Worm (Caenorhabditis elegans) whole organism, L3 larva: ENCODE data around the gene F40F9.10.

Experiments
- R02D3.7 ChIP-seq: fragments of 150-350 bp; optimal IDR thresholded peaks from 2 replicates; lab custom pipeline; 2014; ENCODE audit warnings: missing biosample characterization, missing genetic modification characterization
- aly-2 ChIP-seq: fragments of 150-350 bp; optimal IDR thresholded peaks from 2 replicates; lab custom pipeline; 2014; ENCODE audit warnings: missing biosample characterization, missing genetic modification characterization
- ama-1 ChIP-seq: fragments of 150-350 bp; optimal IDR thresholded peaks from 2 replicates; lab custom pipeline; 2018
- ceh-16 ChIP-seq: sonication (generic microtip); optimal IDR thresholded peaks from 2 replicates; lab custom pipeline; 2017; ENCODE audit warnings: missing biosample characterization, missing genetic modification characterization
- ceh-28 ChIP-seq: fragments of 150-350 bp; optimal IDR thresholded peaks from 2 replicates; lab custom pipeline; 2014; ENCODE audit warnings: missing biosample characterization, missing genetic modification reagents, missing genetic modification characterization
- daf-12 ChIP-seq: fragments of 150-350 bp; optimal IDR thresholded peaks from 2 replicates; lab custom pipeline; 2014; ENCODE audit warnings: missing biosample characterization, missing genetic modification reagents, missing genetic modification characterization
- egl-27 ChIP-seq: sonication (generic microtip); optimal IDR thresholded peaks from 4 replicates; lab custom pipeline; 2017; ENCODE audit warnings: missing biosample characterization, missing genetic modification reagents, missing genetic modification characterization
- elt-1 ChIP-seq: fragments of 150-350 bp; optimal IDR thresholded peaks from 2 replicates; lab custom pipeline; 2014; ENCODE audit warnings: missing biosample characterization, missing genetic modification characterization
- elt-2 ChIP-seq: sonication (generic microtip); optimal IDR thresholded peaks from 2 replicates; lab custom pipeline; 2016; ENCODE audit warnings: missing genetic modification reagents, mild to moderate bottlenecking, missing genetic modification characterization, missing compliant biosample characterization
- elt-3 ChIP-seq, 3 experiments: fragments of 150-350 bp in 1 of 3; sonication (generic microtip) in 2 of 3; optimal IDR thresholded peaks; 2 replicates in 2 of 3; 4 replicates in 1 of 3; lab custom pipeline; 2014 to 2017; ENCODE audit warnings: missing biosample characterization in 3 of 3, missing genetic modification characterization in 3 of 3
- eor-1 ChIP-seq, 2 experiments: fragments of 150-350 bp; optimal IDR thresholded peaks; 2 replicates each; lab custom pipeline; 2014 to 2018; ENCODE audit warnings: missing biosample characterization in 2 of 2, missing genetic modification characterization in 2 of 2
- fkh-10 ChIP-seq: sonication (generic microtip); optimal IDR thresholded peaks from 2 replicates; lab custom pipeline; 2017; ENCODE audit warnings: missing biosample characterization, missing genetic modification reagents, missing genetic modification characterization
- fkh-2 ChIP-seq: fragments of 150-350 bp; optimal IDR thresholded peaks from 2 replicates; lab custom pipeline; 2014; ENCODE audit warnings: missing biosample characterization, missing genetic modification reagents, missing genetic modification characterization
- fos-1 ChIP-seq: fragments of 150-350 bp; optimal IDR thresholded peaks from 2 replicates; lab custom pipeline; 2014; ENCODE audit warnings: missing biosample characterization, missing genetic modification characterization
- hmg-11 ChIP-seq: sonication (generic microtip); optimal IDR thresholded peaks from 2 replicates; lab custom pipeline; 2016; ENCODE audit warnings: missing genetic modification characterization, missing compliant biosample characterization
- jun-1 ChIP-seq: fragments of 150-350 bp; optimal IDR thresholded peaks from 2 replicates; lab custom pipeline; 2014; ENCODE audit warnings: missing biosample characterization, missing genetic modification reagents, missing genetic modification characterization
- lsy-12 ChIP-seq: sonication (generic microtip); optimal IDR thresholded peaks from 2 replicates; lab custom pipeline; 2016; ENCODE audit warnings: mild to moderate bottlenecking, missing genetic modification characterization, missing compliant biosample characterization
- mdl-1 ChIP-seq: fragments of 150-350 bp; optimal IDR thresholded peaks from 2 replicates; lab custom pipeline; 2014; ENCODE audit warnings: missing biosample characterization, missing genetic modification characterization
- nhr-11 ChIP-seq: fragments of 150-350 bp; optimal IDR thresholded peaks from 2 replicates; lab custom pipeline; 2014; ENCODE audit warnings: missing biosample characterization, missing genetic modification characterization
- nhr-12 ChIP-seq: fragments of 150-350 bp; optimal IDR thresholded peaks from 2 replicates; lab custom pipeline; 2014; ENCODE audit warnings: missing biosample characterization, missing genetic modification characterization
- nhr-23 ChIP-seq: fragments of 150-350 bp; optimal IDR thresholded peaks from 2 replicates; lab custom pipeline; 2014; ENCODE audit warnings: missing biosample characterization, missing genetic modification reagents, missing genetic modification characterization
- nhr-237 ChIP-seq: fragments of 150-350 bp; optimal IDR thresholded peaks from 2 replicates; lab custom pipeline; 2014; ENCODE audit warnings: missing biosample characterization, missing genetic modification characterization
- nhr-25 ChIP-seq: sonication (generic microtip); optimal IDR thresholded peaks from 2 replicates; lab custom pipeline; 2017; ENCODE audit warnings: missing biosample characterization, missing genetic modification characterization
- nhr-43 ChIP-seq: sonication (generic microtip); optimal IDR thresholded peaks from 2 replicates; lab custom pipeline; 2016; ENCODE audit warnings: mild to moderate bottlenecking, missing genetic modification characterization, missing compliant biosample characterization; ENCODE audit not compliant: poor library complexity, severe bottlenecking
- nhr-67 ChIP-seq: fragments of 150-350 bp; optimal IDR thresholded peaks from 2 replicates; lab custom pipeline; 2014; ENCODE audit warnings: missing biosample characterization, missing genetic modification characterization
- nhr-76 ChIP-seq: fragments of 150-350 bp; sonication (generic microtip); optimal IDR thresholded peaks from 5 replicates; lab custom pipeline; 2014; ENCODE audit warnings: missing biosample characterization, missing genetic modification characterization
- nhr-77 ChIP-seq: fragments of 150-350 bp; optimal IDR thresholded peaks from 2 replicates; lab custom pipeline; 2014; ENCODE audit warnings: missing biosample characterization, missing genetic modification characterization
- sea-2 ChIP-seq: fragments of 150-350 bp; sonication (generic microtip); optimal IDR thresholded peaks from 4 replicates; lab custom pipeline; 2014; ENCODE audit warnings: missing biosample characterization, missing genetic modification reagents, missing genetic modification characterization
- unc-39 ChIP-seq: sonication (generic microtip); optimal IDR thresholded peaks from 4 replicates; lab custom pipeline; 2017; ENCODE audit warnings: missing biosample characterization, missing genetic modification characterization
- unc-62 ChIP-seq: fragments of 150-350 bp; sonication (generic microtip); optimal IDR thresholded peaks from 4 replicates; lab custom pipeline; 2014; ENCODE audit warnings: missing biosample characterization, missing genetic modification reagents, missing genetic modification characterization
- ztf-4 ChIP-seq: fragments of 150-350 bp; optimal IDR thresholded peaks from 2 replicates; lab custom pipeline; 2014; ENCODE audit warnings: missing biosample characterization, missing genetic modification characterization

F40F9.10 gene

ce11 chrV:9713532-9713931 lies at the start of gene F40F9.10:
Gene F40F9.10 (minus strand): TSS chrV:9713632.
- TF ChIP-seq elt-3 (tag; optimal IDR thresholded peaks at IDR 0.05; lab: Kevin White, UChicago) (no peak), ceh-28 (no peak)

- TF ChIP-seq nhr-23 (tag; lab: Kevin White, UChicago) (peak; percentile 25), fkh-2 (tag; lab: Kevin White, UChicago) (no peak), egl-27 (no peak)
These were observed 45.0 kb upstream of the F40F9.10 start for ce11 chrV:9758437-9758836.

- TF ChIP-seq nhr-25 (tag; lab: Kevin White, UChicago) (no peak), sea-2 (no peak), unc-39 (no peak), nhr-43 (tag; lab: Kevin White, UChicago) (no peak), aly-2 (tag; lab: Kevin White, UChicago) (no peak)
These were observed 44.5 kb upstream of the F40F9.10 start, which contains the start of gene F58E6.11 for ce11 chrV:9757884-9758283. Gene F58E6.11 (minus strand): TSS chrV:9757984.

ce11 chrV:9756242-9756641 lies 42.8 kb upstream of the F40F9.10 start, which contains the start of gene hrg-3:
Gene hrg-3 (plus strand): TSS chrV:9756468.
- TF ChIP-seq elt-2 (tag; lab: Kevin White, UChicago): peak; percentile 85
- no peak for TF ChIP-seq ztf-4 (tag; lab: Kevin White, UChicago)

ce11 chrV:9755725-9756124 lies 42.3 kb upstream of the F40F9.10 start, which contains the start of gene F58E6.8:
Gene F58E6.8 (minus strand): TSS chrV:9755825.
- TF ChIP-seq nhr-67 (no peak), elt-1 (tag; lab: Kevin White, UChicago) (no peak), unc-39 (no peak), egl-27 (no peak), nhr-77 (tag; lab: Kevin White, UChicago) (no peak), hmg-11 (tag; lab: Kevin White, UChicago) (no peak), ama-1 (lab: Kevin White, UChicago) (no peak), nhr-11 (tag; lab: Kevin White, UChicago) (no peak), nhr-25 (tag; lab: Kevin White, UChicago) (no peak), lsy-12 (tag; lab: Kevin White, UChicago) (no peak)

ce11 chrV:9754459-9754858 lies 41.0 kb upstream of the F40F9.10 start, which contains the start of gene F58E6.5:
Gene F58E6.5 (minus strand): TSS chrV:9754559.
- no peak for TF ChIP-seq fos-1
- TF ChIP-seq mdl-1 (tag; lab: Kevin White, UChicago): no peak
- no peak for TF ChIP-seq fkh-10 (GFP tag; lab: Kevin White, UChicago)
- no peak for TF ChIP-seq ceh-16 (tag; lab: Kevin White, UChicago)
- no peak for TF ChIP-seq ztf-4 (tag; lab: Kevin White, UChicago)
- no peak for TF ChIP-seq nhr-43 (tag; lab: Kevin White, UChicago)
- no peak for TF ChIP-seq nhr-12
- TF ChIP-seq nhr-76 (tag; lab: Kevin White, UChicago): no peak
- TF ChIP-seq, all 47 proteins: peak for 0

- TF ChIP-seq jun-1 (tag; lab: Kevin White, UChicago) (no peak), nhr-67 (no peak), nhr-25 (tag; lab: Kevin White, UChicago) (no peak), lsy-12 (tag; lab: Kevin White, UChicago) (no peak), nhr-76 (tag; lab: Kevin White, UChicago) (no peak), unc-62 (GFP tag; lab: Kevin White, UChicago) (no peak), nhr-77 (tag; lab: Kevin White, UChicago) (no peak), egl-27 (no peak), nhr-237 (tag; lab: Kevin White, UChicago) (no peak), daf-12 (tag; lab: Kevin White, UChicago) (no peak), sea-2 (no peak), R02D3.7 (tag; lab: Kevin White, UChicago) (no peak), nhr-12 (no peak), ceh-16 (tag; lab: Kevin White, UChicago) (no peak), fos-1 (no peak), eor-1 (tag; optimal IDR thresholded peaks at IDR 0.05; lab: Kevin White, UChicago) (no peak)
These were observed 40.1 kb upstream of the F40F9.10 start for ce11 chrV:9753554-9753953.
